Worm (Caenorhabditis elegans): ENCODE results near the gene T12A7.9.

- TF ChIP-seq daf-16 (GFP tag; optimal IDR thresholded peaks at IDR 0.05), result no peak
- TF ChIP-seq daf-16 (tag; optimal IDR thresholded peaks at IDR 0.05), result no peak
- no peak for TF ChIP-seq nhr-11 (tag; optimal IDR thresholded peaks at IDR 0.05)
- TF ChIP-seq lsy-2 (tag; optimal IDR thresholded peaks at IDR 0.05), result no peak
- no peak for TF ChIP-seq ztf-11 (tag; optimal IDR thresholded peaks at IDR 0.05)
- no peak for TF ChIP-seq nhr-10 (tag; optimal IDR thresholded peaks at IDR 0.05)
- TF ChIP-seq zag-1 (tag; optimal IDR thresholded peaks at IDR 0.05), result no peak
- no peak for TF ChIP-seq ama-1 (optimal IDR thresholded peaks at IDR 0.05)
- no peak for TF ChIP-seq lin-39 (tag; optimal IDR thresholded peaks at IDR 0.05)
- TF ChIP-seq mep-1 (tag; optimal IDR thresholded peaks at IDR 0.05), result no peak
- TF ChIP-seq nhr-6 (tag; optimal IDR thresholded peaks at IDR 0.05), result no peak
- TF ChIP-seq Y105C5A.15 (GFP tag; IDR thresholded peaks at IDR 0.05), result no peak
- TF ChIP-seq fkh-10 (GFP tag; optimal IDR thresholded peaks at IDR 0.05), result no peak
- TF ChIP-seq dve-1 (tag; optimal IDR thresholded peaks at IDR 0.05; ENCODE audit: insufficient read depth), result no peak
Observed at ce11 chrIV:11721878-11722277, 33.9 kb downstream of the T12A7.9 start.
